Worm (Caenorhabditis elegans): ENCODE data around the gene thn-6.

Gene thn-6

DNA sequence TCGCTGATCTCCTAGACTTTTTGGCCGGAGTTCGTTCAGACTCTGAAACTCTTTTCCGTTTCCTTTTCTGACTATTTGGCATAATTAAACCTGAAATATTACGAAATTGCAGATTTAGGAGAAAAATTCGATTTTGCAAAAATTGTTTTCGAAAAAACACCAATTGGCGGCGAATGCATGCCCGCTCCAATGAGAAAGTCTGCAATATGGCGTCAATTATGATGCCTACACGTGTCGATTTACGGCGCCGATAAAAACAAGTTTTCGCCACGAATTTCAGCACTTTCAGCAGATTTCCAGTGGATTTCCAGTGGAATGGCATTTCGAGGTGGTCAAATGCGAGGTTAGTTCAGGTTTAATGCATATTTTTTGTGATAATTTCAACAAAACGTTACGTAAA is 19.3 kb upstream of the thn-6 start, which contains the start of the genes Y59E9AL.36 and nbet-1:
TSS of gene Y59E9AL.36 (minus strand) at position 92 of the 400 bp plus-strand sequence.
TSS of gene nbet-1 (plus strand) at position 112 of the 400 bp plus-strand sequence.
- TF ChIP-seq lim-6 (tag; optimal IDR thresholded peaks at IDR 0.05): no peak
- no peak for TF ChIP-seq pqm-1 (tag; optimal IDR thresholded peaks at IDR 0.05)
- no peak for TF ChIP-seq ceh-22 (tag; optimal IDR thresholded peaks at IDR 0.05)
- no peak for TF ChIP-seq gmeb-2 (tag; optimal IDR thresholded peaks at IDR 0.05)
- no peak for TF ChIP-seq ceh-24 (tag; optimal IDR thresholded peaks at IDR 0.05)
- no peak for TF ChIP-seq hlh-13 (GFP tag; optimal IDR thresholded peaks at IDR 0.05)
- no peak for TF ChIP-seq ref-2 (tag; optimal IDR thresholded peaks at IDR 0.05)
- no peak for TF ChIP-seq ceh-45 (GFP tag; IDR thresholded peaks at IDR 0.05)
- TF ChIP-seq pat-9 (tag; optimal IDR thresholded peaks at IDR 0.05): no peak
- TF ChIP-seq tbx-2 (tag; optimal IDR thresholded peaks at IDR 0.05): peak; percentile 71
- no peak for TF ChIP-seq pag-3 (tag; optimal IDR thresholded peaks at IDR 0.05; ENCODE audit: borderline replicate concordance)
- no peak for TF ChIP-seq dve-1 (tag; optimal IDR thresholded peaks at IDR 0.05)
- no peak for TF ChIP-seq sdc-2 (tag; optimal IDR thresholded peaks at IDR 0.05)
- no peak for TF ChIP-seq syd-9 (tag; optimal IDR thresholded peaks at IDR 0.05)
- no peak for TF ChIP-seq lin-11 (tag; optimal IDR thresholded peaks at IDR 0.05)
- TF ChIP-seq ceh-48 (tag; optimal IDR thresholded peaks at IDR 0.05): peak; percentile 32
- no peak for TF ChIP-seq nhr-11 (tag; optimal IDR thresholded peaks at IDR 0.05)
- no peak for TF ChIP-seq unc-86 (tag; optimal IDR thresholded peaks at IDR 0.05)
- no peak for TF ChIP-seq hlh-30 (tag; optimal IDR thresholded peaks at IDR 0.05; ENCODE audit: insufficient read depth)
- no peak for TF ChIP-seq K09A11.1 (tag; optimal IDR thresholded peaks at IDR 0.05; ENCODE audit: insufficient read depth)
- TF ChIP-seq eyg-1 (tag; optimal IDR thresholded peaks at IDR 0.05): no peak
- peak; percentile 6 for TF ChIP-seq ceh-14 (tag; optimal IDR thresholded peaks at IDR 0.05)
- TF ChIP-seq ztf-16 (tag; optimal IDR thresholded peaks at IDR 0.05): peak; percentile 12
- no peak for TF ChIP-seq dmd-4 (tag; optimal IDR thresholded peaks at IDR 0.05; ENCODE audit: borderline replicate concordance)
- no peak for TF ChIP-seq ceh-9 (tag; optimal IDR thresholded peaks at IDR 0.05)
- TF ChIP-seq sox-2 (GFP tag; IDR thresholded peaks at IDR 0.05): no peak
- no peak for TF ChIP-seq elt-4 (tag; optimal IDR thresholded peaks at IDR 0.05)
- TF ChIP-seq ttx-3 (tag; optimal IDR thresholded peaks at IDR 0.05): no peak
- TF ChIP-seq unc-3 (GFP tag; conservative IDR thresholded peaks at IDR 0.05): 0 out of 2 replicates have a peak, but pooled peaks have one; percentile 35
- TF ChIP-seq unc-3 (tag; optimal IDR thresholded peaks at IDR 0.05): no peak
- TF ChIP-seq npax-4 (tag; optimal IDR thresholded peaks at IDR 0.05): no peak
- no peak for TF ChIP-seq Y22D7AL.16 (tag; optimal IDR thresholded peaks at IDR 0.05)
- TF ChIP-seq tbx-7 (tag; optimal IDR thresholded peaks at IDR 0.05): no peak
- no peak for TF ChIP-seq pros-1 (tag; optimal IDR thresholded peaks at IDR 0.05)
- TF ChIP-seq fkh-6 (tag; optimal IDR thresholded peaks at IDR 0.05): no peak
- no peak for TF ChIP-seq ceh-2 (tag; optimal IDR thresholded peaks at IDR 0.05)
- no peak for TF ChIP-seq ets-4 (tag; optimal IDR thresholded peaks at IDR 0.05)
- TF ChIP-seq mec-3 (tag; optimal IDR thresholded peaks at IDR 0.05; ENCODE audit: borderline replicate concordance): no peak
- no peak for TF ChIP-seq hlh-8 (tag; optimal IDR thresholded peaks at IDR 0.05)
- TF ChIP-seq nhr-232 (tag; optimal IDR thresholded peaks at IDR 0.05): no peak
- no peak for TF ChIP-seq T23F11.4 (GFP tag; optimal IDR thresholded peaks at IDR 0.05)
- TF ChIP-seq ahr-1 (tag; optimal IDR thresholded peaks at IDR 0.05): no peak
- no peak for TF ChIP-seq F13H6.1 (tag; optimal IDR thresholded peaks at IDR 0.05)
- no peak for TF ChIP-seq ceh-19 (GFP tag; optimal IDR thresholded peaks at IDR 0.05)
- TF ChIP-seq unc-55 (GFP tag; optimal IDR thresholded peaks at IDR 0.05): peak; percentile 55
- TF ChIP-seq unc-42 (tag; optimal IDR thresholded peaks at IDR 0.05): peak; percentile 73
- TF ChIP-seq hlh-15 (tag; optimal IDR thresholded peaks at IDR 0.05): no peak
- no peak for TF ChIP-seq rnt-1 (tag; optimal IDR thresholded peaks at IDR 0.05)
- no peak for TF ChIP-seq sox-4 (tag; optimal IDR thresholded peaks at IDR 0.05)
- TF ChIP-seq ceh-18 (tag; optimal IDR thresholded peaks at IDR 0.05): peak; percentile 59
- TF ChIP-seq K02D7.2 (tag; optimal IDR thresholded peaks at IDR 0.05): no peak
- TF ChIP-seq zip-5 (tag; optimal IDR thresholded peaks at IDR 0.05): no peak
- TF ChIP-seq elt-2 (tag; optimal IDR thresholded peaks at IDR 0.05): peak; percentile 33
- peak; percentile 54 for TF ChIP-seq ceh-31 (tag; optimal IDR thresholded peaks at IDR 0.05)
- TF ChIP-seq ama-1 (optimal IDR thresholded peaks at IDR 0.05): no peak
